Fruit fly (Drosophila melanogaster) whole organism, wandering third instar larva: Measurements from ENCODE around the gene CG8202.

Source experiments
- Dfd ChIP-seq: fragments of >200 bp; optimal IDR thresholded peaks from 2 replicates; lab custom pipeline; 2017; ENCODE audit warnings: missing biosample characterization, missing genetic modification characterization
- GATAd ChIP-seq: sonication (Bioruptor generic); optimal IDR thresholded peaks from 2 replicates; lab custom pipeline; 2016; ENCODE audit warnings: missing biosample characterization, missing genetic modification characterization
- HLH106 ChIP-seq: fragments of 200-800 bp; optimal IDR thresholded peaks from 3 replicates; lab custom pipeline; 2019; ENCODE audit warnings: missing biosample characterization, mild to moderate bottlenecking, missing genetic modification characterization, moderate library complexity
- Hr78 ChIP-seq: fragments of >200 bp; optimal IDR thresholded peaks from 2 replicates; lab custom pipeline; 2017; ENCODE audit warnings: missing biosample characterization, missing genetic modification characterization
- Myc ChIP-seq: fragments of >200 bp; optimal IDR thresholded peaks from 2 replicates; lab custom pipeline; 2017
- OdsH ChIP-seq: fragments of 200-800 bp; sonication (Bioruptor generic); optimal IDR thresholded peaks from 2 replicates; lab custom pipeline; 2016; ENCODE audit warnings: missing biosample characterization, mild to moderate bottlenecking, missing genetic modification characterization
- Rel ChIP-seq, 2 experiments: fragments of 200-800 bp; sonication (Bioruptor generic) in 1 of 2; optimal IDR thresholded peaks; 2 replicates in 1 of 2; 3 replicates in 1 of 2; lab custom pipeline; 2016 to 2019; ENCODE audit warnings: mild to moderate bottlenecking in 2 of 2, missing biosample characterization in 2 of 2, missing genetic modification characterization in 2 of 2, moderate library complexity in 1 of 2
- brk ChIP-seq: fragments of 200-800 bp; sonication (Bioruptor generic); optimal IDR thresholded peaks from 2 replicates; lab custom pipeline; 2016; ENCODE audit warnings: missing biosample characterization, mild to moderate bottlenecking, missing genetic modification characterization
- dl ChIP-seq, 2 experiments: fragments of 175-275, 200-275 bp in 1 of 2; fragments of 200-275 bp in 1 of 2; sonication (Bioruptor generic); optimal IDR thresholded peaks; lab custom pipeline; 2018; ENCODE audit warnings: mild to moderate bottlenecking in 2 of 2, missing biosample characterization in 2 of 2, missing genetic modification characterization in 2 of 2, moderate library complexity in 2 of 2; ENCODE audit not compliant: partially characterized antibody in 2 of 2, insufficient read depth in 1 of 2
- dmrt93B ChIP-seq: fragments of 200-800 bp; sonication (Bioruptor generic); optimal IDR thresholded peaks from 2 replicates; lab custom pipeline; 2018; ENCODE audit warnings: missing biosample characterization, mild to moderate bottlenecking, missing genetic modification characterization
- foxo ChIP-seq, 2 experiments: fragments of 200-800 bp; sonication (Bioruptor generic); optimal IDR thresholded peaks; 2 replicates in 1 of 2; 3 replicates in 1 of 2; lab custom pipeline; 2016 to 2017; ENCODE audit warnings: missing biosample characterization in 2 of 2, missing genetic modification characterization in 2 of 2
- jim ChIP-seq: fragments of 175-275, 200-325 bp; sonication (Bioruptor generic); optimal IDR thresholded peaks from 2 replicates; lab custom pipeline; 2016; ENCODE audit warnings: missing biosample characterization, mild to moderate bottlenecking, missing genetic modification characterization
- psq ChIP-seq: fragments of 200-800 bp; sonication (Bioruptor generic); optimal IDR thresholded peaks from 3 replicates; lab custom pipeline; 2017; ENCODE audit warnings: missing biosample characterization, mild to moderate bottlenecking, missing genetic modification characterization, moderate library complexity
- rgr ChIP-seq: fragments of 200-800 bp; sonication (Bioruptor generic); optimal IDR thresholded peaks from 3 replicates; lab custom pipeline; 2016; ENCODE audit warnings: missing biosample characterization, mild to moderate bottlenecking, missing genetic modification characterization

DNA sequence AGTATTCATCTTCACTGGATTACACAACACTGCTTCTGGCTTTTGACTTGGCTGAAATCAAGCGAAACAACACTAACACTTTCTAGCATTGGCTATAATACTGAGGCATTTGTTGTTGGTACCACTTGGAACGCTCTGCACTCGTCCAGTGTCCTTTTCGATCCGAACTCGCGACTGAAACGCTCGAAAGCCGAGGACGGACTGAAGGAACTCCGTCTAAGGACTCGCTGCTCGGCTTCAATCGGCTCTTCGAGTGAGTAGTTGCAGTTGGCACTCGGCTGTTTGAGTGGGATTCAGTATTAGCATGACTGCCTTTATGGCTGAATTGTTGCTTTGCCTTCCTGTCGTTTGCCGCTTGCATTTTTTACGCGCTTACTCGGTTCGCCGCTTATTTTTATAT, 36.1 kb downstream of the CG8202 start, which contains the start of the genes CG34135 and CG11768:
- TF ChIP-seq Hr78, result no peak
- TF ChIP-seq OdsH (GFP tag; lab: Kevin White, UChicago), result no peak
- no peak for TF ChIP-seq dl (GFP tag; optimal IDR thresholded peaks at IDR 0.05; lab: Kevin White, UChicago; ENCODE audit: insufficient read depth in 1 of 2, partially characterized antibody in 2 of 2)
- no peak for TF ChIP-seq psq (GFP tag; lab: Kevin White, UChicago)
- TF ChIP-seq foxo (GFP tag; optimal IDR thresholded peaks at IDR 0.05; lab: Kevin White, UChicago), result no peak
- no peak for TF ChIP-seq Myc (lab: Kevin White, UChicago)
- no peak for TF ChIP-seq jim
- no peak for TF ChIP-seq rgr
- no peak for TF ChIP-seq Dfd (GFP tag; lab: Kevin White, UChicago)
- TF ChIP-seq dmrt93B (GFP tag; lab: Kevin White, UChicago), result no peak
- no peak for TF ChIP-seq Rel (GFP tag; optimal IDR thresholded peaks at IDR 0.05; lab: Kevin White, UChicago)
- no peak for TF ChIP-seq Rel (tag; optimal IDR thresholded peaks at IDR 0.05; lab: Kevin White, UChicago)
- no peak for TF ChIP-seq HLH106
- no peak for TF ChIP-seq GATAd (GFP tag; lab: Kevin White, UChicago)
- no peak for TF ChIP-seq brk
